Worm (Caenorhabditis elegans) whole organism, L1 larva: ENCODE results near the gene R11D1.1.

Experiments
- F16B12.6 ChIP-seq: fragments of 150-350 bp; optimal IDR thresholded peaks from 2 replicates; lab custom pipeline; 2014; ENCODE audit warnings: missing biosample characterization, missing genetic modification characterization
- aly-2 ChIP-seq: fragments of 150-350 bp; optimal IDR thresholded peaks from 2 replicates; lab custom pipeline; 2014; ENCODE audit warnings: missing biosample characterization, missing genetic modification characterization
- blmp-1 ChIP-seq: fragments of 150-350 bp; optimal IDR thresholded peaks from 2 replicates; lab custom pipeline; 2014; ENCODE audit warnings: missing biosample characterization, missing genetic modification characterization
- ceh-82 ChIP-seq, 3 experiments: fragments of 150-350 bp in 1 of 3; sonication (generic microtip) in 2 of 3; optimal IDR thresholded peaks; 2 replicates each; lab custom pipeline; 2014 to 2017; ENCODE audit warnings: missing biosample characterization in 3 of 3, missing genetic modification characterization in 3 of 3
- ces-1 ChIP-seq: fragments of 150-350 bp; optimal IDR thresholded peaks from 2 replicates; lab custom pipeline; 2014; ENCODE audit warnings: missing biosample characterization, missing genetic modification reagents, missing genetic modification characterization
- dpl-1 ChIP-seq, 3 experiments: fragments of 150-350 bp in 2 of 3; sonication (generic microtip) in 1 of 3; optimal IDR thresholded peaks; 2 replicates each; lab custom pipeline; 2014 to 2017; ENCODE audit warnings: missing biosample characterization in 3 of 3, missing genetic modification characterization in 3 of 3, missing genetic modification reagents in 3 of 3
- efl-1 ChIP-seq, 4 experiments: fragments of 150-350 bp; optimal IDR thresholded peaks in 3 of 4; peaks in 1 of 4; 1 replicate in 1 of 4; 2 replicates in 3 of 4; lab custom pipeline; 2014; ENCODE audit warnings: missing biosample characterization in 2 of 4, missing genetic modification characterization in 2 of 4, missing genetic modification reagents in 2 of 4
- egl-13 ChIP-seq: sonication (generic microtip); optimal IDR thresholded peaks from 2 replicates; lab custom pipeline; 2016; ENCODE audit warnings: missing genotype, missing genetic modification reagents, missing genetic modification characterization, missing compliant biosample characterization
- egl-27 ChIP-seq, 2 experiments: fragments of 150-350 bp in 1 of 2; sonication (generic microtip); optimal IDR thresholded peaks; 3 replicates each; lab custom pipeline; 2017 to 2018; ENCODE audit warnings: missing biosample characterization in 2 of 2, missing genetic modification characterization in 2 of 2, missing genetic modification reagents in 2 of 2
- elt-2 ChIP-seq: sonication (generic microtip); optimal IDR thresholded peaks from 2 replicates; lab custom pipeline; 2016; ENCODE audit warnings: missing genetic modification characterization, mild to moderate bottlenecking, inconsistent platforms, missing compliant biosample characterization, missing genetic modification reagents
- fkh-10 ChIP-seq: sonication (generic microtip); optimal IDR thresholded peaks from 2 replicates; lab custom pipeline; 2017; ENCODE audit warnings: missing biosample characterization, missing genetic modification reagents, missing genetic modification characterization
- fkh-4 ChIP-seq: sonication (generic microtip); optimal IDR thresholded peaks from 2 replicates; lab custom pipeline; 2016; ENCODE audit warnings: missing compliant biosample characterization, missing genetic modification characterization, borderline replicate concordance
- fos-1 ChIP-seq: fragments of 150-350 bp; optimal IDR thresholded peaks from 2 replicates; lab custom pipeline; 2014; ENCODE audit warnings: missing biosample characterization, missing genetic modification characterization
- grh-1 ChIP-seq: fragments of 200-800 bp; sonication (Bioruptor generic); IDR thresholded peaks from 2 replicates; pipeline ENCODE4 v1.3.6; 2022; ENCODE audit warnings: missing genetic modification reagents, missing genetic modification characterization, missing compliant biosample characterization
- hlh-17 ChIP-seq: fragments of 200-800 bp; sonication (Bioruptor generic); optimal IDR thresholded peaks from 2 replicates; lab custom pipeline; 2018; ENCODE audit warnings: missing genetic modification characterization, mild to moderate bottlenecking, missing compliant biosample characterization, moderate library complexity, borderline replicate concordance
- hpl-2 ChIP-seq: fragments of 150-350 bp; optimal IDR thresholded peaks from 2 replicates; lab custom pipeline; 2014; ENCODE audit warnings: missing biosample characterization, missing genetic modification reagents, missing genetic modification characterization
- lin-13 ChIP-seq: fragments of 150-350 bp; optimal IDR thresholded peaks from 2 replicates; lab custom pipeline; 2014; ENCODE audit warnings: missing biosample characterization, missing genetic modification reagents, missing genetic modification characterization
- lin-14 ChIP-seq: fragments of 200-800 bp; sonication (Bioruptor generic); optimal IDR thresholded peaks from 2 replicates; lab custom pipeline; 2018; ENCODE audit warnings: mild to moderate bottlenecking, missing genetic modification characterization, moderate library complexity, missing compliant biosample characterization
- lin-39 ChIP-seq: fragments of 150-350 bp; optimal IDR thresholded peaks from 2 replicates; lab custom pipeline; 2014; ENCODE audit warnings: missing biosample characterization, missing genetic modification reagents, missing genetic modification characterization
- lsy-2 ChIP-seq, 2 experiments: fragments of 150-350 bp; optimal IDR thresholded peaks; 2 replicates each; lab custom pipeline; 2014; ENCODE audit warnings: missing biosample characterization in 2 of 2, missing genetic modification characterization in 2 of 2
- mab-9 ChIP-seq: fragments of 200-800 bp; sonication (Bioruptor generic); IDR thresholded peaks from 2 replicates; pipeline ENCODE4 v1.3.6; 2022; ENCODE audit warnings: missing genetic modification reagents, missing genetic modification characterization, missing compliant biosample characterization
- mdl-1 ChIP-seq, 2 experiments: fragments of 150-350 bp; optimal IDR thresholded peaks; 2 replicates each; lab custom pipeline; 2014 to 2017; ENCODE audit warnings: missing biosample characterization in 2 of 2, missing genetic modification characterization in 2 of 2, inconsistent platforms in 1 of 2
- mef-2 ChIP-seq: fragments of 150-350 bp; optimal IDR thresholded peaks from 2 replicates; lab custom pipeline; 2014; ENCODE audit warnings: missing biosample characterization, missing genetic modification characterization
- mep-1 ChIP-seq: fragments of 150-350 bp; optimal IDR thresholded peaks from 2 replicates; lab custom pipeline; 2014; ENCODE audit warnings: missing biosample characterization, missing genetic modification characterization
- nhr-12 ChIP-seq: sonication (generic microtip); optimal IDR thresholded peaks from 2 replicates; lab custom pipeline; 2017; ENCODE audit warnings: missing biosample characterization, missing genetic modification characterization
- nhr-19 ChIP-seq: fragments of 200-800 bp; sonication (Bioruptor generic); conservative IDR thresholded peaks from 2 replicates; pipeline ENCODE4 v1.3.6; 2022; ENCODE audit warnings: missing genetic modification characterization, missing compliant biosample characterization
- nhr-20 ChIP-seq: sonication (generic microtip); optimal IDR thresholded peaks from 2 replicates; lab custom pipeline; 2016; ENCODE audit warnings: mild to moderate bottlenecking, missing genetic modification characterization, missing compliant biosample characterization
- nhr-77 ChIP-seq: fragments of 150-350 bp; optimal IDR thresholded peaks from 2 replicates; lab custom pipeline; 2014; ENCODE audit warnings: missing biosample characterization, missing genetic modification characterization
- nhr-85 ChIP-seq: sonication (generic microtip); peaks from one replicate; lab custom pipeline; 2016; ENCODE audit warnings: missing genetic modification characterization, inconsistent platforms, missing compliant biosample characterization
- pag-3 ChIP-seq: sonication (generic microtip); optimal IDR thresholded peaks from 2 replicates; lab custom pipeline; 2017; ENCODE audit warnings: missing genetic modification characterization, mild to moderate bottlenecking, missing compliant biosample characterization, antibody characterized with exemption, borderline replicate concordance; ENCODE audit not compliant: insufficient read depth
- pqm-1 ChIP-seq: sonication (generic microtip); optimal IDR thresholded peaks from 3 replicates; lab custom pipeline; 2017; ENCODE audit warnings: missing biosample characterization, missing genetic modification characterization
- rnt-1 ChIP-seq: sonication (generic microtip); optimal IDR thresholded peaks from 2 replicates; lab custom pipeline; 2016; ENCODE audit warnings: mild to moderate bottlenecking, missing genetic modification characterization, moderate library complexity, missing compliant biosample characterization
- skn-1 ChIP-seq: fragments of 150-350 bp; optimal IDR thresholded peaks from 2 replicates; lab custom pipeline; 2014; ENCODE audit warnings: missing biosample characterization, missing genetic modification characterization
- tbx-2 ChIP-seq: sonication (generic microtip); optimal IDR thresholded peaks from 2 replicates; lab custom pipeline; 2016; ENCODE audit warnings: missing genetic modification characterization, missing compliant biosample characterization
- unc-130 ChIP-seq: fragments of 150-350 bp; optimal IDR thresholded peaks from 2 replicates; lab custom pipeline; 2017; ENCODE audit warnings: missing biosample characterization, missing genetic modification characterization, inconsistent platforms
- unc-30 ChIP-seq: sonication (generic microtip); optimal IDR thresholded peaks from 2 replicates; lab custom pipeline; 2017; ENCODE audit warnings: missing biosample characterization, missing genetic modification characterization
- unc-62 ChIP-seq: fragments of 150-350 bp; optimal IDR thresholded peaks from 2 replicates; lab custom pipeline; 2014; ENCODE audit warnings: missing biosample characterization, missing genetic modification reagents, missing genetic modification characterization
- xbp-1 ChIP-seq: sonication (generic microtip); optimal IDR thresholded peaks from 2 replicates; lab custom pipeline; 2016; ENCODE audit warnings: missing genetic modification characterization, missing compliant biosample characterization

Gene R11D1.1

ce11 chrV:12744979-12745378, 40.8 kb downstream of the R11D1.1 start, which contains the start of gene C15C8.7:
TSS of gene C15C8.7 (minus strand) at chrV:12745050.
- no peak for TF ChIP-seq aly-2
- peak; percentile 52 for TF ChIP-seq pqm-1 (tag; lab: Kevin White, UChicago)
- peak; percentile 75 for TF ChIP-seq elt-2 (tag; lab: Kevin White, UChicago)

DNA sequence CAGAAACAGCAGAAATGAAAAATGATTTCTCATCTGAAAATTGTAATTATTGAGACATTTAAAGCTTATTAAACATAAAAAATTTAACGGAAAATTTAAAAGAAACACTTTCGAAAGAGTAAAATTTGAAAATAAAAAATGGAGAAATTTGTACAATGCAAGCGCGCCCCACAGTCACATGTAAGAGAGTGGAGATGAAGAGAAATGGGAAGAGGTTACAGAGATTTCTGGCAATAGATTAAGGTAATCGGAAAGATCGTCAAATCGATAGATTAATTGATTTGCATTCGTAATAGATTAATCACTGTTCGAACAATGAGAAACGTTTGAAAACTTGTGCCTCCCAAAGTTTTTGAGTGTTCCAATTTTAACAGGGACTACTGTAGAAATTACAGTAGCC, 43.3 kb downstream of the R11D1.1 start, which contains the start of gene C15C8.4:
Gene C15C8.4, minus strand, starts transcription at position 33 of the 400 bp plus-strand sequence.
- TF ChIP-seq lsy-2 (tag; optimal IDR thresholded peaks at IDR 0.05; lab: Kevin White, UChicago): peak in 1 of 2 experiments; percentile 50
- peak; percentile 12 for TF ChIP-seq rnt-1
- no peak for TF ChIP-seq F16B12.6 (tag; lab: Kevin White, UChicago)
- TF ChIP-seq unc-62 (GFP tag; lab: Kevin White, UChicago): no peak
- no peak for TF ChIP-seq aly-2
- peak in 1 of 3 experiments; percentile 40 for TF ChIP-seq dpl-1 (GFP tag; optimal IDR thresholded peaks at IDR 0.05; lab: Kevin White, UChicago)
- TF ChIP-seq fos-1 (tag; lab: Kevin White, UChicago): no peak
- peak; percentile 9 for TF ChIP-seq lin-13 (GFP tag; lab: Kevin White, UChicago)
- no peak for TF ChIP-seq fkh-10 (GFP tag; lab: Kevin White, UChicago)
- no peak for TF ChIP-seq grh-1
- peak; percentile 15 to 20 for TF ChIP-seq efl-1 (optimal IDR thresholded peaks at IDR 0.05; lab: Kevin White, UChicago)
- peak; percentile 12 to 85 for TF ChIP-seq efl-1 (GFP tag; optimal IDR thresholded peaks at IDR 0.05 in 1 of 2; lab: Kevin White, UChicago)
- TF ChIP-seq fkh-4 (tag; lab: Kevin White, UChicago): no peak
- TF ChIP-seq mep-1 (tag; lab: Kevin White, UChicago): peak; percentile 37
- no peak for TF ChIP-seq nhr-85
- peak; percentile 74 for TF ChIP-seq blmp-1 (tag; lab: Kevin White, UChicago)
- TF ChIP-seq, all 84 proteins: peak for 7

- TF ChIP-seq ces-1 (GFP tag; lab: Kevin White, UChicago) (peak; percentile 43), nhr-12 (tag; lab: Kevin White, UChicago) (no peak), skn-1 (tag; lab: Kevin White, UChicago) (no peak), fkh-10 (GFP tag; lab: Kevin White, UChicago) (peak; percentile 93), pag-3 (tag; lab: Kevin White, UChicago) (no peak), unc-62 (GFP tag; lab: Kevin White, UChicago) (no peak), nhr-77 (no peak), nhr-19 (GFP tag; lab: Robert Waterston, UW) (no peak), lin-14 (GFP tag; lab: Kevin White, UChicago) (peak; percentile 36)
Observed at ce11 chrV:12747856-12748255, 43.7 kb downstream of the R11D1.1 start, which contains the start of gene C15C8.5. TSS of gene C15C8.5 (plus strand) at chrV:12748007.

ce11 chrV:12749558-12749957, 45.4 kb downstream of the R11D1.1 start:
- no peak for TF ChIP-seq mef-2 (tag; lab: Kevin White, UChicago)
- TF ChIP-seq unc-30 (tag; lab: Kevin White, UChicago): no peak
- no peak for TF ChIP-seq mab-9 (GFP tag; lab: Robert Waterston, UW)
- no peak for TF ChIP-seq mdl-1 (tag; optimal IDR thresholded peaks at IDR 0.05; lab: Kevin White, UChicago)
- no peak for TF ChIP-seq nhr-20
- TF ChIP-seq blmp-1 (tag; lab: Kevin White, UChicago): no peak
- no peak for TF ChIP-seq ceh-82 (tag; optimal IDR thresholded peaks at IDR 0.05; lab: Kevin White, UChicago)
- no peak for TF ChIP-seq egl-13 (tag; lab: Kevin White, UChicago)
- TF ChIP-seq egl-27 (tag; optimal IDR thresholded peaks at IDR 0.05; lab: Kevin White, UChicago): no peak
- TF ChIP-seq tbx-2 (tag; lab: Kevin White, UChicago): no peak
- no peak for TF ChIP-seq hlh-17 (GFP tag; lab: Kevin White, UChicago)
- no peak for TF ChIP-seq xbp-1 (tag; lab: Kevin White, UChicago)
- TF ChIP-seq lin-39 (tag; lab: Kevin White, UChicago): no peak
- no peak for TF ChIP-seq unc-130
- no peak for TF ChIP-seq dpl-1 (GFP tag; optimal IDR thresholded peaks at IDR 0.05; lab: Kevin White, UChicago)
- TF ChIP-seq hpl-2 (GFP tag; lab: Kevin White, UChicago): no peak
- no peak for TF ChIP-seq lin-14 (GFP tag; lab: Kevin White, UChicago)
